Fruit fly (Drosophila melanogaster): Measurements from ENCODE around the gene FarO.

FarO gene

DNA sequence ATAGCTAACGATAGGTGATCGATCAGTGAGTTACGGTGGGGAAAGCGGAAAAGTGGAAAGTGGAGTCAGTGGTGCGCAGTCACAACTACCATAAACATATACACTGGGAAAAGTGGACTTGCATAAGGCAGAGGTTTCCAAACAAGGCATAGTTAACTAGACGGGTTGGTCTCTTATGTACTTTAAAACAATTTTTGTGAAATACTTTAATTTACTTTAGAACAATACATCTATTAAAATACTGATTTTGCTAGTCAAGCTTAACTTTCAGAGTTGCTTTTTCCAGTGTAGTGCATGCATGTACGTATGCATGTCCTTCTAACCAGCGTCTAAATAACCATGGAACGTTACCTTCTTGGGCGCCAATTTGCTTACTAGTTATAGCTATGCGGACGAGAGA lies 16.2 kb upstream of the FarO start (continued):
- TF ChIP-seq CG6175 (GFP tag; IDR thresholded peaks at IDR 0.05): no peak
- TF ChIP-seq Fer2 (tag; optimal IDR thresholded peaks at IDR 0.05): no peak
- TF ChIP-seq Sin3A (optimal IDR thresholded peaks at IDR 0.05): no peak
- TF ChIP-seq fu2 (GFP tag; optimal IDR thresholded peaks at IDR 0.05): no peak
- no peak for TF ChIP-seq CG9932 (GFP tag; IDR thresholded peaks at IDR 0.05)
- no peak for TF ChIP-seq CG43689 (GFP tag; IDR thresholded peaks at IDR 0.05)
- peak; percentile 17 for TF ChIP-seq nmo (GFP tag; optimal IDR thresholded peaks at IDR 0.05)
- no peak for TF ChIP-seq shn (GFP tag; optimal IDR thresholded peaks at IDR 0.05)
- no peak for TF ChIP-seq HHEX (GFP tag; optimal IDR thresholded peaks at IDR 0.05)
- no peak for TF ChIP-seq otp (GFP tag; IDR thresholded peaks at IDR 0.05)
- TF ChIP-seq knrl (GFP tag; IDR thresholded peaks at IDR 0.05; ENCODE audit: partially characterized antibody): no peak
- no peak for TF ChIP-seq C15 (GFP tag; IDR thresholded peaks at IDR 0.05)
- no peak for TF ChIP-seq fru (optimal IDR thresholded peaks at IDR 0.05)
- no peak for TF ChIP-seq CG6854 (GFP tag; optimal IDR thresholded peaks at IDR 0.05)
- peak; percentile 29; the same call in 1 of the 2 replicates for TF ChIP-seq vvl (GFP tag; IDR thresholded peaks at IDR 0.05)
- peak; percentile 35; the same call in 1 of the 2 replicates for TF ChIP-seq Xrp1 (GFP tag; IDR thresholded peaks at IDR 0.05)
- no peak for TF ChIP-seq gcm (GFP tag; optimal IDR thresholded peaks at IDR 0.05)
- no peak for TF ChIP-seq CG17568 (GFP tag; optimal IDR thresholded peaks at IDR 0.05)
- no peak for TF ChIP-seq Mad (GFP tag; optimal IDR thresholded peaks at IDR 0.05)
- no peak for TF ChIP-seq CG15514 (GFP tag; optimal IDR thresholded peaks at IDR 0.05)
- TF ChIP-seq CG17912 (GFP tag; optimal IDR thresholded peaks at IDR 0.05): no peak
- TF ChIP-seq al (GFP tag; IDR thresholded peaks at IDR 0.05): no peak
- TF ChIP-seq chinmo (GFP tag; IDR thresholded peaks at IDR 0.05; ENCODE audit: partially characterized antibody): no peak
- TF ChIP-seq CG13287 (GFP tag; IDR thresholded peaks at IDR 0.05; ENCODE audit: partially characterized antibody): no peak
- no peak for TF ChIP-seq jigr1 (GFP tag; IDR thresholded peaks at IDR 0.05)
- TF ChIP-seq Doc3 (GFP tag; IDR thresholded peaks at IDR 0.05; ENCODE audit: partially characterized antibody): no peak
- no peak for TF ChIP-seq CG10274 (GFP tag; optimal IDR thresholded peaks at IDR 0.05)
- no peak for TF ChIP-seq CG7928 (GFP tag; optimal IDR thresholded peaks at IDR 0.05)
- peak; percentile 8; the same call in 1 of the 2 replicates for TF ChIP-seq CG32772 (GFP tag; IDR thresholded peaks at IDR 0.05)
- no peak for TF ChIP-seq CG34422 (GFP tag; IDR thresholded peaks at IDR 0.05)
- TF ChIP-seq run (tag; optimal IDR thresholded peaks at IDR 0.05): no peak
- no peak for TF ChIP-seq CG7271 (tag; optimal IDR thresholded peaks at IDR 0.05)
- TF ChIP-seq CG10209 (GFP tag; optimal IDR thresholded peaks at IDR 0.05): no peak
- no peak for TF ChIP-seq ham (GFP tag; IDR thresholded peaks at IDR 0.05)
- no peak for TF ChIP-seq CG1792 (GFP tag; optimal IDR thresholded peaks at IDR 0.05)
- TF ChIP-seq unpg (GFP tag; optimal IDR thresholded peaks at IDR 0.05): peak; percentile 9
- no peak for TF ChIP-seq Aef1 (GFP tag; IDR thresholded peaks at IDR 0.05)
- TF ChIP-seq CG9609 (GFP tag; optimal IDR thresholded peaks at IDR 0.05): no peak
- TF ChIP-seq CG10431 (GFP tag; optimal IDR thresholded peaks at IDR 0.05): no peak
- no peak for TF ChIP-seq bab2 (GFP tag; optimal IDR thresholded peaks at IDR 0.05)
- no peak for TF ChIP-seq CG18011 (GFP tag; optimal IDR thresholded peaks at IDR 0.05)
- no peak for TF ChIP-seq YL-1 (GFP tag; optimal IDR thresholded peaks at IDR 0.05)
- no peak for TF ChIP-seq pho (GFP tag; optimal IDR thresholded peaks at IDR 0.05)
- TF ChIP-seq br (optimal IDR thresholded peaks at IDR 0.05): no peak
- TF ChIP-seq CG2712 (tag; optimal IDR thresholded peaks at IDR 0.05): peak; percentile 7
- TF ChIP-seq CrebB (tag; optimal IDR thresholded peaks at IDR 0.05): no peak
- no peak for TF ChIP-seq CG6791 (GFP tag; IDR thresholded peaks at IDR 0.05; ENCODE audit: partially characterized antibody)
- no peak for TF ChIP-seq mam (GFP tag; optimal IDR thresholded peaks at IDR 0.05)
- no peak for TF ChIP-seq CG5180 (GFP tag; optimal IDR thresholded peaks at IDR 0.05)
- TF ChIP-seq CG14710 (tag; optimal IDR thresholded peaks at IDR 0.05): no peak
- TF ChIP-seq CG18619 (GFP tag; optimal IDR thresholded peaks at IDR 0.05): no peak
- no peak for TF ChIP-seq stc (GFP tag; IDR thresholded peaks at IDR 0.05)
